Worm (Caenorhabditis elegans) whole organism, L4 larva: Measurements from ENCODE around the gene M05D6.9.

Experiments
- aly-2 ChIP-seq: sonication (generic microtip); optimal IDR thresholded peaks from 2 replicates; lab custom pipeline; 2018; ENCODE audit warnings: missing biosample characterization, missing genetic modification characterization
- dpl-1 ChIP-seq: fragments of 150-350 bp; optimal IDR thresholded peaks from 2 replicates; lab custom pipeline; 2014; ENCODE audit warnings: missing biosample characterization, missing genetic modification reagents, missing genetic modification characterization
- unc-62 ChIP-seq, 3 experiments: fragments of 150-350 bp in 1 of 3; sonication (generic microtip); optimal IDR thresholded peaks in 2 of 3; peaks in 1 of 3; 1 replicate in 1 of 3; 2 replicates in 2 of 3; lab custom pipeline; 2014 to 2017; ENCODE audit warnings: missing biosample characterization in 3 of 3, missing genetic modification characterization in 3 of 3, missing genetic modification reagents in 3 of 3, missing genotype in 1 of 3

DNA sequence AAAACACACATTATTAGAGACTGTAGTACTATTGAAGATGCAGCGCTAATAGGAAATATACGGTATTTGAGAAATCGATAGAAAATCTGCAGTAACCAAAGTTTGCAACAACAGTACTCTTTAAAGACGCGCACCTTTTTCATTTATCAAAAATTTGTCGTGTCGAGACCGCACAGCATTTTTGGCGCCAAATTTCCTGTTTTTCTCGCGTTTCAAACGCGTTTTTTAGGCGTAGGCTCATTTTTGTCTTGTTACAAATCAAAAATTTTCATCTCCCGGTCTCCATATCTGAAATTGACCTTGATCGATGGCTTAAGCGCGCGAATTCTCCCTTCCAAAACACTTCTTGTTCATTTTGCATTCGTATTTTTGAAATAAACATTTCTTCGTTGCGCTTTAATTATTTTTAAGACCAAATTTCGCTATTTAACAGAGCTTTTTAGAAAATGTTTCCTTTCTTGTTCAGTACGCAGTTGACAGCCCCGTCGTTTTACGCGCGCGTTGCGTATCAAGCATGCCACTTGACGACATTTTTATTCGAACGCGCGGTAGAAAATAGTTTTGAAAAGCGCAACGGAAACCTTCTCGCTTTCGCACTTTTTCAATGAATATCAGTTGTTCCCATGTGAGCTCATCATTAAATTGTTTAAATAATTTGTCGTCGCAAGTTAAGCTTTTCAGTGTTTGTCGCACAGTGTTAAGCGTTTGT is 37.2 kb upstream of the M05D6.9 start:
- TF ChIP-seq aly-2 (tag; lab: Kevin White, UChicago) (no peak), unc-62 (GFP tag; optimal IDR thresholded peaks at IDR 0.05 in 1 of 2; lab: Kevin White, UChicago) (no peak), unc-62 (tag; optimal IDR thresholded peaks at IDR 0.05; lab: Kevin White, UChicago) (no peak), dpl-1 (GFP tag; lab: Kevin White, UChicago) (peak; percentile 13)
